Worm (Caenorhabditis elegans) whole organism, mixed stage, embryonic: ENCODE data around the gene natc-2.
A peak's percentile ranks its signal among the peaks of the same experiment; 100 is the strongest.

ENCODE experiments used
- M03D4.4 ChIP-seq: sonication (generic microtip); optimal IDR thresholded peaks from 2 replicates; lab custom pipeline; 2017; ENCODE audit warnings: mild to moderate bottlenecking, missing genetic modification characterization, missing compliant biosample characterization
- bed-3 ChIP-seq: fragments of 200-800 bp; sonication (Bioruptor generic); optimal IDR thresholded peaks from 3 replicates; lab custom pipeline; 2018; ENCODE audit warnings: mild to moderate bottlenecking, missing genetic modification characterization, moderate library complexity, missing compliant biosample characterization
- blmp-1 ChIP-seq: fragments of 150-350 bp; optimal IDR thresholded peaks from 2 replicates; lab custom pipeline; 2014; ENCODE audit warnings: missing biosample characterization, missing genetic modification characterization
- ceh-39 ChIP-seq: fragments of 150-350 bp; optimal IDR thresholded peaks from 2 replicates; lab custom pipeline; 2014; ENCODE audit warnings: missing biosample characterization, missing genetic modification characterization
- ceh-43 ChIP-seq: fragments of 200-800 bp; sonication (Bioruptor generic); optimal IDR thresholded peaks from 2 replicates; lab custom pipeline; 2018; ENCODE audit warnings: mild to moderate bottlenecking, missing genetic modification characterization, moderate library complexity, missing compliant biosample characterization
- ceh-83 ChIP-seq: fragments of 200-800 bp; sonication (Bioruptor generic); optimal IDR thresholded peaks from 2 replicates; lab custom pipeline; 2018; ENCODE audit warnings: mild to moderate bottlenecking, missing genetic modification characterization, missing compliant biosample characterization
- ces-1 ChIP-seq: fragments of 150-350 bp; optimal IDR thresholded peaks from 2 replicates; lab custom pipeline; 2014; ENCODE audit warnings: missing biosample characterization, missing genetic modification reagents, missing genetic modification characterization
- cnd-1 ChIP-seq: fragments of 200-800 bp; sonication (Bioruptor generic); optimal IDR thresholded peaks from 2 replicates; lab custom pipeline; 2018; ENCODE audit warnings: mild to moderate bottlenecking, missing genetic modification characterization, missing compliant biosample characterization
- drap-1 ChIP-seq: fragments of 200-800 bp; sonication (Bioruptor generic); optimal IDR thresholded peaks from 3 replicates; lab custom pipeline; 2018; ENCODE audit warnings: mild to moderate bottlenecking, missing genetic modification characterization, missing compliant biosample characterization
- elt-1 ChIP-seq: sonication (generic microtip); optimal IDR thresholded peaks from 2 replicates; lab custom pipeline; 2017; ENCODE audit warnings: missing genetic modification characterization, mild to moderate bottlenecking, missing compliant biosample characterization, antibody characterized with exemption, moderate library complexity, borderline replicate concordance; ENCODE audit not compliant: insufficient read depth
- elt-3 ChIP-seq: fragments of 150-350 bp; optimal IDR thresholded peaks from 2 replicates; lab custom pipeline; 2014; ENCODE audit warnings: missing biosample characterization, missing genetic modification characterization
- flh-1 ChIP-seq: fragments of 200-800 bp; sonication (Bioruptor generic); optimal IDR thresholded peaks from 2 replicates; lab custom pipeline; 2018; ENCODE audit warnings: mild to moderate bottlenecking, missing genetic modification characterization, moderate library complexity, missing compliant biosample characterization
- hlh-1 ChIP-seq: fragments of 150-350 bp; optimal IDR thresholded peaks from 2 replicates; lab custom pipeline; 2014; ENCODE audit warnings: missing biosample characterization, missing genetic modification reagents, missing genetic modification characterization
- lin-13 ChIP-seq: fragments of 150-350 bp; optimal IDR thresholded peaks from 2 replicates; lab custom pipeline; 2014; ENCODE audit warnings: missing biosample characterization, missing genetic modification characterization
- lsy-2 ChIP-seq: fragments of 150-350 bp; optimal IDR thresholded peaks from 2 replicates; lab custom pipeline; 2014; ENCODE audit warnings: missing biosample characterization, missing genetic modification characterization
- mab-5 ChIP-seq: fragments of 150-350 bp; optimal IDR thresholded peaks from 2 replicates; lab custom pipeline; 2014; ENCODE audit warnings: missing biosample characterization, missing genetic modification characterization
- mep-1 ChIP-seq: fragments of 150-350 bp; optimal IDR thresholded peaks from 2 replicates; lab custom pipeline; 2017; ENCODE audit warnings: missing biosample characterization, missing genetic modification reagents, missing genetic modification characterization, inconsistent platforms
- mls-2 ChIP-seq: sonication (generic microtip); optimal IDR thresholded peaks from 2 replicates; lab custom pipeline; 2016; ENCODE audit warnings: mild to moderate bottlenecking, missing genetic modification characterization, moderate library complexity, missing compliant biosample characterization
- nhr-12 ChIP-seq: fragments of 150-350 bp; optimal IDR thresholded peaks from 2 replicates; lab custom pipeline; 2014; ENCODE audit warnings: missing biosample characterization, missing genetic modification characterization
- nhr-2 ChIP-seq: fragments of 150-350 bp; optimal IDR thresholded peaks from 2 replicates; lab custom pipeline; 2014; ENCODE audit warnings: missing biosample characterization, missing genetic modification characterization
- nhr-237 ChIP-seq: fragments of 150-350 bp; optimal IDR thresholded peaks from 2 replicates; lab custom pipeline; 2014; ENCODE audit warnings: missing biosample characterization, missing genetic modification characterization
- nhr-28 ChIP-seq: fragments of 150-350 bp; optimal IDR thresholded peaks from 2 replicates; lab custom pipeline; 2014; ENCODE audit warnings: missing biosample characterization, missing genetic modification characterization
- nhr-76 ChIP-seq: sonication (generic microtip); optimal IDR thresholded peaks from 2 replicates; lab custom pipeline; 2017; ENCODE audit warnings: missing biosample characterization, missing genetic modification characterization
- pha-4 ChIP-seq: fragments of 150-350 bp; optimal IDR thresholded peaks from 2 replicates; lab custom pipeline; 2018; ENCODE audit warnings: missing biosample characterization, missing genetic modification reagents, missing genetic modification characterization
- sem-2 ChIP-seq: fragments of 200-800 bp; sonication (Bioruptor generic); optimal IDR thresholded peaks from 2 replicates; lab custom pipeline; 2018; ENCODE audit warnings: mild to moderate bottlenecking, missing genetic modification characterization, missing compliant biosample characterization
- snpc-4 ChIP-seq: fragments of 150-350 bp; optimal IDR thresholded peaks from 2 replicates; lab custom pipeline; 2014; ENCODE audit warnings: missing biosample characterization, missing genetic modification characterization
- sptf-1 ChIP-seq: sonication (generic microtip); optimal IDR thresholded peaks from 2 replicates; lab custom pipeline; 2017; ENCODE audit warnings: mild to moderate bottlenecking, missing genetic modification characterization, moderate library complexity, missing compliant biosample characterization
- tbx-8 ChIP-seq: fragments of 200-800 bp; sonication (Bioruptor generic); optimal IDR thresholded peaks from 2 replicates; lab custom pipeline; 2018; ENCODE audit warnings: mild to moderate bottlenecking, missing genetic modification characterization, moderate library complexity, missing compliant biosample characterization
- unc-120 ChIP-seq: sonication (generic microtip); optimal IDR thresholded peaks from 2 replicates; lab custom pipeline; 2017; ENCODE audit warnings: missing genetic modification characterization, missing compliant biosample characterization; ENCODE audit not compliant: poor library complexity, severe bottlenecking
- unc-39 ChIP-seq: fragments of 150-350 bp; optimal IDR thresholded peaks from 2 replicates; lab custom pipeline; 2014; ENCODE audit warnings: missing biosample characterization, missing genetic modification characterization
- unc-62 ChIP-seq: fragments of 150-350 bp; optimal IDR thresholded peaks from 2 replicates; lab custom pipeline; 2014; ENCODE audit warnings: missing biosample characterization, missing genetic modification reagents, missing genetic modification characterization
- zip-8 ChIP-seq: fragments of 150-350 bp; optimal IDR thresholded peaks from 2 replicates; lab custom pipeline; 2014; ENCODE audit warnings: missing biosample characterization, missing genetic modification characterization

Gene natc-2

ce11 chrV:5269024-5269535 lies 4.8 kb upstream of the natc-2 start, which contains the start of gene penr-1:
TSS of gene penr-1 (plus strand) at chrV:5269485.
- peak; percentile 50 for TF ChIP-seq ces-1
- no peak for TF ChIP-seq drap-1 (GFP tag; lab: Kevin White, UChicago)
- TF ChIP-seq unc-39 (tag; lab: Kevin White, UChicago), result no peak
- no peak for TF ChIP-seq hlh-1 (tag; lab: Kevin White, UChicago)
- TF ChIP-seq M03D4.4, result no peak
- no peak for TF ChIP-seq elt-1 (tag; lab: Kevin White, UChicago)
- TF ChIP-seq sem-2 (GFP tag; lab: Kevin White, UChicago), result no peak
- TF ChIP-seq nhr-2 (tag; lab: Kevin White, UChicago), result no peak
- no peak for TF ChIP-seq ceh-39 (tag; lab: Kevin White, UChicago)
- TF ChIP-seq tbx-8 (GFP tag; lab: Kevin White, UChicago), result no peak
- TF ChIP-seq nhr-28 (tag; lab: Kevin White, UChicago), result no peak
- no peak for TF ChIP-seq blmp-1
- no peak for TF ChIP-seq unc-62 (GFP tag; lab: Kevin White, UChicago)
- no peak for TF ChIP-seq mab-5 (tag; lab: Kevin White, UChicago)
- TF ChIP-seq snpc-4, result no peak
- TF ChIP-seq lin-13 (tag; lab: Kevin White, UChicago), result peak; percentile 22
- TF ChIP-seq nhr-237 (tag; lab: Kevin White, UChicago), result no peak
- TF ChIP-seq lsy-2 (tag; lab: Kevin White, UChicago), result peak; percentile 26
- no peak for TF ChIP-seq bed-3 (GFP tag; lab: Kevin White, UChicago)
- no peak for TF ChIP-seq mls-2 (tag; lab: Kevin White, UChicago)
- TF ChIP-seq ceh-83 (GFP tag; lab: Kevin White, UChicago), result no peak
- peak; percentile 41 for TF ChIP-seq mep-1 (tag; lab: Kevin White, UChicago)
- TF ChIP-seq flh-1, result no peak
- no peak for TF ChIP-seq sptf-1 (tag; lab: Kevin White, UChicago)
- no peak for TF ChIP-seq cnd-1 (tag; lab: Kevin White, UChicago)
- TF ChIP-seq nhr-76 (tag; lab: Kevin White, UChicago), result no peak
- TF ChIP-seq, all 35 proteins: peak for 4

- TF ChIP-seq mls-2 (tag; lab: Kevin White, UChicago) (peak; percentile 9), M03D4.4 (no peak), cnd-1 (tag; lab: Kevin White, UChicago) (no peak), unc-120 (tag; lab: Kevin White, UChicago) (peak; percentile 92), unc-62 (GFP tag; lab: Kevin White, UChicago) (peak; percentile 67), sem-2 (GFP tag; lab: Kevin White, UChicago) (no peak), drap-1 (GFP tag; lab: Kevin White, UChicago) (no peak), hlh-1 (tag; lab: Kevin White, UChicago) (peak; percentile 93)
These were observed 2.4 kb upstream of the natc-2 start for ce11 chrV:5271487-5271886.

ce11 chrV:5272034-5272433 lies 1.8 kb upstream of the natc-2 start:
- TF ChIP-seq nhr-28 (tag; lab: Kevin White, UChicago), result no peak
- no peak for TF ChIP-seq nhr-2 (tag; lab: Kevin White, UChicago)
- TF ChIP-seq blmp-1, result no peak

ce11 chrV:5272619-5273074 lies 1.2 kb upstream of the natc-2 start:
- TF ChIP-seq cnd-1 (tag; lab: Kevin White, UChicago), result no peak
- TF ChIP-seq hlh-1 (tag; lab: Kevin White, UChicago), result peak; percentile 63
- TF ChIP-seq drap-1 (GFP tag; lab: Kevin White, UChicago), result no peak
- no peak for TF ChIP-seq pha-4 (tag; lab: Kevin White, UChicago)
- no peak for TF ChIP-seq lin-13 (tag; lab: Kevin White, UChicago)
- no peak for TF ChIP-seq ceh-43 (GFP tag; lab: Kevin White, UChicago)
- no peak for TF ChIP-seq ceh-83 (GFP tag; lab: Kevin White, UChicago)
- no peak for TF ChIP-seq mab-5 (tag; lab: Kevin White, UChicago)
- TF ChIP-seq nhr-12 (tag; lab: Kevin White, UChicago), result no peak
- TF ChIP-seq unc-62 (GFP tag; lab: Kevin White, UChicago), result peak; percentile 66
- TF ChIP-seq blmp-1, result no peak
- peak; percentile 16 for TF ChIP-seq elt-3 (tag; lab: Kevin White, UChicago)
- TF ChIP-seq zip-8, result no peak
- TF ChIP-seq unc-120 (tag; lab: Kevin White, UChicago), result peak; percentile 71
- no peak for TF ChIP-seq mep-1 (tag; lab: Kevin White, UChicago)
- TF ChIP-seq sptf-1 (tag; lab: Kevin White, UChicago), result no peak
- TF ChIP-seq, all 35 proteins: peak for 4
